Fruit fly (Drosophila melanogaster) whole organism, embryonic: ENCODE results near the gene dysc.

Experiments used
- Aef1 ChIP-seq: fragments of 200-800 bp; sonication (Bioruptor generic); IDR thresholded peaks from 3 replicates; pipeline ENCODE4 v1.3.6; 2022; ENCODE audit warnings: missing biosample characterization, missing genetic modification characterization
- Atf6 ChIP-seq: fragments of 200-800 bp; sonication (Bioruptor generic); IDR thresholded peaks from 2 replicates; pipeline ENCODE4 v1.3.6; 2022; ENCODE audit warnings: missing biosample characterization, missing genetic modification characterization
- B-H1 ChIP-seq: fragments of 200-800 bp; sonication (Bioruptor generic); IDR thresholded peaks from 3 replicates; pipeline ENCODE4 v1.3.6; 2022; ENCODE audit warnings: missing biosample characterization, missing genetic modification characterization
- CG10462 ChIP-seq: fragments of 200-800 bp; sonication (Bioruptor generic); optimal IDR thresholded peaks from 2 replicates; lab custom pipeline; 2016; ENCODE audit warnings: missing biosample characterization, missing genetic modification characterization
- CG10979 ChIP-seq: fragments of 200-800 bp; sonication (Bioruptor generic); optimal IDR thresholded peaks from 2 replicates; lab custom pipeline; 2018; ENCODE audit warnings: missing biosample characterization, mild to moderate bottlenecking, missing genetic modification characterization, moderate library complexity
- CG12219 ChIP-seq: fragments of 200-800 bp; sonication (Bioruptor generic); optimal IDR thresholded peaks from 3 replicates; lab custom pipeline; 2018; ENCODE audit warnings: missing biosample characterization, mild to moderate bottlenecking, missing genetic modification characterization
- CG13424 ChIP-seq: fragments of 200-800 bp; sonication (Bioruptor generic); optimal IDR thresholded peaks from 2 replicates; lab custom pipeline; 2019; ENCODE audit warnings: missing biosample characterization, mild to moderate bottlenecking, missing genetic modification characterization, moderate library complexity
- CG14667 ChIP-seq: fragments of 200-800 bp; sonication (Bioruptor generic); IDR thresholded peaks from 2 replicates; pipeline ENCODE4 v1.3.6; 2022; ENCODE audit warnings: missing biosample characterization, missing genetic modification characterization
- CG16813 ChIP-seq: fragments of 200-800 bp; sonication (Bioruptor generic); IDR thresholded peaks from 3 replicates; pipeline ENCODE4 v1.3.6; 2022; ENCODE audit warnings: missing biosample characterization, missing genetic modification characterization; ENCODE audit not compliant: partially characterized antibody
- CG16863 ChIP-seq: fragments of 200-800 bp; sonication (Bioruptor generic); optimal IDR thresholded peaks from 3 replicates; lab custom pipeline; 2016; ENCODE audit warnings: missing biosample characterization, missing genetic modification characterization
- CG17186 ChIP-seq: fragments of 200-800 bp; sonication (Bioruptor generic); optimal IDR thresholded peaks from 3 replicates; lab custom pipeline; 2017; ENCODE audit warnings: missing biosample characterization, missing genetic modification reagents, missing genetic modification characterization
- CG18599 ChIP-seq: fragments of 200-800 bp; sonication (Bioruptor generic); optimal IDR thresholded peaks from 3 replicates; lab custom pipeline; 2017; ENCODE audit warnings: missing biosample characterization, missing genetic modification characterization, mild to moderate bottlenecking, moderate library complexity, missing genetic modification reagents
- CG2116 ChIP-seq: fragments of 200-800 bp; sonication (Bioruptor generic); optimal IDR thresholded peaks from 3 replicates; lab custom pipeline; 2018; ENCODE audit warnings: missing biosample characterization, mild to moderate bottlenecking, missing genetic modification characterization
- CG2199 ChIP-seq: fragments of 200-800 bp; sonication (Bioruptor generic); IDR thresholded peaks from 3 replicates; pipeline ENCODE4 v1.3.6; 2022; ENCODE audit warnings: missing biosample characterization, missing genetic modification characterization
- CG2202 ChIP-seq: fragments of 200-800 bp; sonication (Bioruptor generic); optimal IDR thresholded peaks from 2 replicates; lab custom pipeline; 2018; ENCODE audit warnings: missing biosample characterization, mild to moderate bottlenecking, missing genetic modification characterization
- CG31388 ChIP-seq: fragments of 200-800 bp; sonication (Bioruptor generic); optimal IDR thresholded peaks from 2 replicates; lab custom pipeline; 2016; ENCODE audit warnings: missing biosample characterization, missing genetic modification characterization
- CG3281 ChIP-seq: fragments of 200-800 bp; sonication (Bioruptor generic); optimal IDR thresholded peaks from 3 replicates; lab custom pipeline; 2017; ENCODE audit warnings: missing biosample characterization, mild to moderate bottlenecking, missing genetic modification characterization
- CG4617 ChIP-seq: fragments of 200-800 bp; sonication (Bioruptor generic); optimal IDR thresholded peaks from 3 replicates; lab custom pipeline; 2016; ENCODE audit warnings: missing biosample characterization, missing genetic modification characterization, borderline replicate concordance
- CG4820 ChIP-seq: fragments of 200-800 bp; sonication (Bioruptor generic); optimal IDR thresholded peaks from 3 replicates; lab custom pipeline; 2016; ENCODE audit warnings: missing biosample characterization, missing genetic modification characterization
- CG6175 ChIP-seq: fragments of 200-800 bp; sonication (Bioruptor generic); IDR thresholded peaks from 3 replicates; pipeline ENCODE4 v1.3.6; 2022; ENCODE audit warnings: missing biosample characterization, missing genetic modification characterization
- CG7271 ChIP-seq: fragments of 200-800 bp; sonication (Bioruptor generic); optimal IDR thresholded peaks from 2 replicates; lab custom pipeline; 2018; ENCODE audit warnings: missing biosample characterization, mild to moderate bottlenecking, missing genetic modification characterization, moderate library complexity
- CG8478 ChIP-seq: fragments of >200 bp; optimal IDR thresholded peaks from 2 replicates; lab custom pipeline; 2018
- CG8924 ChIP-seq: fragments of 200-800 bp; optimal IDR thresholded peaks from 3 replicates; lab custom pipeline; 2019; ENCODE audit warnings: missing biosample characterization, mild to moderate bottlenecking, missing genetic modification characterization, moderate library complexity
- Deaf1 ChIP-seq: fragments of 200-800 bp; optimal IDR thresholded peaks from 3 replicates; lab custom pipeline; 2019; ENCODE audit warnings: missing biosample characterization, mild to moderate bottlenecking, missing genetic modification characterization, moderate library complexity
- Dip2 ChIP-seq: fragments of 200-800 bp; sonication (Bioruptor generic); IDR thresholded peaks from 2 replicates; pipeline ENCODE4 v1.3.6; 2022; ENCODE audit warnings: missing biosample characterization, missing genetic modification characterization
- Doc3 ChIP-seq: fragments of 200-800 bp; sonication (Bioruptor generic); IDR thresholded peaks from 3 replicates; pipeline ENCODE4 v1.3.6; 2022; ENCODE audit warnings: missing biosample characterization, missing genetic modification characterization; ENCODE audit not compliant: partially characterized antibody
- E2f1 ChIP-seq: fragments of 200-800 bp; sonication (Bioruptor generic); IDR thresholded peaks from 2 replicates; pipeline ENCODE4 v1.3.6; 2022; ENCODE audit warnings: missing biosample characterization, missing genetic modification characterization
- HmgD ChIP-seq: fragments of 200-800 bp; sonication (Bioruptor generic); optimal IDR thresholded peaks from 3 replicates; lab custom pipeline; 2016; ENCODE audit warnings: missing biosample characterization, missing genetic modification characterization
- Hr78 ChIP-seq, 2 experiments: fragments of 200-800 bp in 1 of 2; fragments of >200 bp in 1 of 2; sonication (Bioruptor generic) in 1 of 2; optimal IDR thresholded peaks; 2 replicates each; lab custom pipeline; 2017 to 2019; ENCODE audit warnings: missing biosample characterization in 2 of 2, missing genetic modification characterization in 2 of 2, mild to moderate bottlenecking in 1 of 2, moderate library complexity in 1 of 2
- Oaz ChIP-seq: fragments of 200-800 bp; sonication (Bioruptor generic); IDR thresholded peaks from 2 replicates; pipeline ENCODE4 v1.3.6; 2022; ENCODE audit warnings: missing biosample characterization, missing genetic modification characterization
- Spps ChIP-seq: fragments of 200-800 bp; sonication (Bioruptor generic); optimal IDR thresholded peaks from 2 replicates; lab custom pipeline; 2018; ENCODE audit warnings: missing biosample characterization, mild to moderate bottlenecking, missing genetic modification characterization
- bigmax ChIP-seq: fragments of 200-800 bp; sonication (Bioruptor generic); optimal IDR thresholded peaks from 2 replicates; lab custom pipeline; 2018; ENCODE audit warnings: missing biosample characterization, mild to moderate bottlenecking, missing genetic modification characterization
- cad ChIP-seq: fragments of >200 bp; optimal IDR thresholded peaks from 2 replicates; lab custom pipeline; 2017; ENCODE audit warnings: missing biosample characterization, missing genetic modification characterization
- dysf ChIP-seq: fragments of 200-800 bp; sonication (Bioruptor generic); IDR thresholded peaks from 3 replicates; pipeline ENCODE4 v1.3.6; 2022; ENCODE audit warnings: missing biosample characterization, missing genetic modification characterization
- esg ChIP-seq: fragments of 200-800 bp; sonication (Bioruptor generic); conservative IDR thresholded peaks from 2 replicates; pipeline ENCODE4 v1.3.6; 2022; ENCODE audit warnings: missing biosample characterization, missing genetic modification characterization
- ewg ChIP-seq: fragments of 200-800 bp; sonication (Bioruptor generic); optimal IDR thresholded peaks from 3 replicates; lab custom pipeline; 2017; ENCODE audit warnings: mild to moderate bottlenecking, missing biosample characterization, missing genetic modification reagents, missing genetic modification characterization
- fd96Cb ChIP-seq: fragments of 200-800 bp; sonication (Bioruptor generic); optimal IDR thresholded peaks from 2 replicates; lab custom pipeline; 2018; ENCODE audit warnings: missing biosample characterization, mild to moderate bottlenecking, missing genetic modification characterization, moderate library complexity
- insv ChIP-seq, 2 experiments: fragments of 200-800 bp; sonication (Bioruptor generic); optimal IDR thresholded peaks; 3 replicates each; lab custom pipeline; 2016 to 2018; ENCODE audit warnings: missing biosample characterization in 2 of 2, missing genetic modification characterization in 2 of 2
- jumu ChIP-seq: fragments of 200-800 bp; sonication (Bioruptor generic); optimal IDR thresholded peaks from 3 replicates; lab custom pipeline; 2016; ENCODE audit warnings: missing biosample characterization, missing genetic modification characterization
- lola ChIP-seq, 3 experiments: fragments of >200 bp in 2 of 3; fragments of 200-800 bp in 1 of 3; sonication (Bioruptor generic) in 1 of 3; optimal IDR thresholded peaks; 2 replicates each; lab custom pipeline; 2017 to 2019; ENCODE audit warnings: missing biosample characterization in 3 of 3, missing genetic modification characterization in 3 of 3, mild to moderate bottlenecking in 1 of 3, moderate library complexity in 1 of 3
- pita ChIP-seq: fragments of 200-800 bp; sonication (Bioruptor generic); optimal IDR thresholded peaks from 2 replicates; lab custom pipeline; 2017; ENCODE audit warnings: missing biosample characterization, mild to moderate bottlenecking, missing genetic modification characterization
- prd ChIP-seq, 3 experiments: fragments of >200 bp in 2 of 3; fragments of 200-800 bp in 1 of 3; sonication (Bioruptor generic) in 1 of 3; optimal IDR thresholded peaks in 2 of 3; IDR thresholded peaks in 1 of 3; 2 replicates in 2 of 3; 3 replicates in 1 of 3; pipeline versions ENCODE4 v1.3.6 to Lab custom; 2017 to 2022; ENCODE audit warnings: missing biosample characterization in 1 of 3, missing genetic modification characterization in 1 of 3
- ranshi ChIP-seq: fragments of 200-800 bp; sonication (Bioruptor generic); IDR thresholded peaks from 2 replicates; pipeline ENCODE4 v1.3.6; 2022; ENCODE audit warnings: missing biosample characterization, missing genetic modification characterization
- ro ChIP-seq: fragments of 200-800 bp; sonication (Bioruptor generic); IDR thresholded peaks from 2 replicates; pipeline ENCODE4 v1.3.6; 2022; ENCODE audit warnings: missing biosample characterization, missing genetic modification characterization
- row ChIP-seq: fragments of 200-800 bp; sonication (Bioruptor generic); IDR thresholded peaks from 3 replicates; pipeline ENCODE4 v1.3.6; 2022; ENCODE audit warnings: missing biosample characterization, missing genetic modification characterization
- salm ChIP-seq: fragments of 200-800 bp; sonication (Bioruptor generic); optimal IDR thresholded peaks from 2 replicates; lab custom pipeline; 2018; ENCODE audit warnings: missing biosample characterization, mild to moderate bottlenecking, missing genetic modification characterization
- sqz ChIP-seq: fragments of 200-800 bp; sonication (Bioruptor generic); optimal IDR thresholded peaks from 3 replicates; lab custom pipeline; 2018; ENCODE audit warnings: missing biosample characterization, mild to moderate bottlenecking, missing genetic modification characterization
- sr ChIP-seq: fragments of 200-800 bp; sonication (Bioruptor generic); IDR thresholded peaks from 3 replicates; pipeline ENCODE4 v1.3.6; 2022; ENCODE audit warnings: missing biosample characterization, missing genetic modification characterization
- tup ChIP-seq: fragments of 200-800 bp; sonication (Bioruptor generic); optimal IDR thresholded peaks from 2 replicates; lab custom pipeline; 2016; ENCODE audit warnings: missing biosample characterization, mild to moderate bottlenecking, missing genetic modification characterization, moderate library complexity
- usp ChIP-seq: fragments of >200 bp; optimal IDR thresholded peaks from 2 replicates; lab custom pipeline; 2017; ENCODE audit warnings: missing biosample characterization, missing genetic modification characterization
- wek ChIP-seq: fragments of 200-800 bp; sonication (Bioruptor generic); optimal IDR thresholded peaks from 3 replicates; lab custom pipeline; 2018; ENCODE audit warnings: missing biosample characterization, mild to moderate bottlenecking, missing genetic modification characterization, moderate library complexity

dysc gene

DNA sequence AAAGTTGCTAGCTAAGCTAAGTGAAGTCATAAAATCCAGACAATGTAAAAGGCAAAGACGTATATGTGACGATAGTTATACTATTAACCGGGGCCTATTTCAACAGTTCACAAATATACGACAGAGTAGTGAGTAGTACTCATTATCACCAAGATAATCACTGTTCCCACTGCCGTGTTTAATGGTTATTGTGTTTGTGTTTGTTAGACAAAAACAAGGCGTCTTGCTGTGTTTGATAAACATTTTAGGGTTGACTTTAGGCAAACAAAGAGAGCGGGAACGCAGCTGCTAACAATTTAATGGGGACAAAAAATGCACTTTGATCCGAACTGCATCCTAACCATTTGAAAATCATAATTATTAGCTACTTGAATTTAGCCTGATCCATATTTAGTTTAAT, 37.6 kb downstream of the dysc start (continued):
- TF ChIP-seq ranshi (no peak), prd (optimal IDR thresholded peaks at IDR 0.05; lab: Kevin White, UChicago) (no peak), prd (GFP tag; IDR thresholded peaks at IDR 0.05; lab: Robert Waterston, UW) (no peak), usp (GFP tag; lab: Kevin White, UChicago) (no peak), ewg (GFP tag; lab: Kevin White, UChicago) (peak; percentile 61), row (no peak), CG16863 (GFP tag; lab: Kevin White, UChicago) (peak; percentile 56), CG14667 (GFP tag; lab: Robert Waterston, UW) (no peak), sqz (GFP tag; lab: Kevin White, UChicago) (peak; percentile 77), CG12219 (peak; percentile 80), tup (GFP tag; lab: Kevin White, UChicago) (peak; percentile 56), CG13424 (peak; percentile 77), CG8478 (lab: Kevin White, UChicago) (no peak), salm (tag; lab: Kevin White, UChicago) (peak; percentile 78), HmgD (no peak), CG4820 (peak; percentile 62), jumu (GFP tag; lab: Kevin White, UChicago) (no peak), Atf6 (no peak), dysf (no peak), CG7271 (tag; lab: Kevin White, UChicago) (peak; percentile 92), Oaz (GFP tag; lab: Robert Waterston, UW) (no peak), CG16813 (GFP tag; lab: Robert Waterston, UW) (no peak), CG2116 (GFP tag; lab: Kevin White, UChicago) (peak; percentile 55), B-H1 (GFP tag; lab: Robert Waterston, UW) (no peak), Dip2 (GFP tag; lab: Robert Waterston, UW) (no peak), CG31388 (GFP tag; lab: Kevin White, UChicago) (no peak), CG10979 (tag; lab: Kevin White, UChicago) (peak; percentile 71), ro (GFP tag; lab: Robert Waterston, UW) (no peak), Aef1 (GFP tag; lab: Robert Waterston, UW) (no peak), pita (GFP tag; lab: Kevin White, UChicago) (no peak), CG4617 (GFP tag; lab: Kevin White, UChicago) (no peak), Doc3 (GFP tag; lab: Robert Waterston, UW) (no peak), insv (GFP tag; optimal IDR thresholded peaks at IDR 0.05; lab: Kevin White, UChicago) (no peak), wek (GFP tag; lab: Kevin White, UChicago) (peak; percentile 92), CG2202 (tag; lab: Kevin White, UChicago) (peak; percentile 93), CG3281 (GFP tag; lab: Kevin White, UChicago) (no peak), Spps (tag; lab: Kevin White, UChicago) (peak; percentile 86), esg (GFP tag; lab: Robert Waterston, UW) (no peak), CG10462 (GFP tag; lab: Kevin White, UChicago) (peak; percentile 57), CG6175 (no peak), cad (GFP tag; lab: Kevin White, UChicago) (no peak), fd96Cb (tag; lab: Kevin White, UChicago) (peak; percentile 65), Hr78 (GFP tag; optimal IDR thresholded peaks at IDR 0.05; lab: Kevin White, UChicago) (peak in 1 of 2 experiments; percentile 59), CG8924 (tag; lab: Kevin White, UChicago) (peak; percentile 87), lola (GFP tag; optimal IDR thresholded peaks at IDR 0.05; lab: Kevin White, UChicago) (peak in 1 of 3 experiments; percentile 75), bigmax (GFP tag; lab: Kevin White, UChicago) (peak; percentile 63), CG17186 (peak; percentile 69), CG2199 (GFP tag; lab: Robert Waterston, UW) (0 out of 3 replicates have a peak, but pooled peaks have one; percentile 13), CG18599 (peak; percentile 58), E2f1 (GFP tag; lab: Robert Waterston, UW) (no peak), sr (GFP tag; lab: Robert Waterston, UW) (no peak), Deaf1 (tag; lab: Kevin White, UChicago) (peak; percentile 2)
